ENCODE assay signal across 5 worm cellular contexts in the genomic region with DNA sequence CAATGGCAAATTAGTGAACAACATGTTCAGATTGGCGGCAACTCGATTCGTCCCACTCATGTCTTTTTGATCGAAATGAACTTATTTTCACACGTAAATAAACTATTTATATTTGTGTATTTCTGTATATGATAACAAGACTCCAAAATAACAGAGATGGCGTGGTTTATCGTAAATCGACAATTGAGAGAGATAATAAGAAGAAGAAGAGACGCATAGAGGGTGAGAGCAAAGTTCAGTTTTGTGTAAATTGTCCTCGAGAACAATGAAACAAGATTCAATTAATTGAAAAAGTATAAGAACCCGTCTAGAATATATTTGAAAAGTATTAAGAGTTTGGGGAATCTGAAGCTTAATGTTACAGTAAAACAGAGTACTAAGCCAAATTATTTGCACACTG.
A peak's percentile ranks its signal among the peaks of the same experiment; 100 is the strongest.
TF ChIP-seq lines count a peak whose summit lies in the region.

No protein-coding gene starts in this region.

TF ChIP-seq in whole organism, L1 larva, 84 proteins besides CTCF, POLR2A, EP300 and RAD21 (continues in another document):
- TF ChIP-seq elt-3 (tag; optimal IDR thresholded peaks at IDR 0.05; lab: Kevin White, UChicago) = peak in 1 of 6 experiments; percentile 32
- TF ChIP-seq zag-1 (tag; optimal IDR thresholded peaks at IDR 0.05; lab: Kevin White, UChicago) = no peak
- TF ChIP-seq nhr-71 (tag; optimal IDR thresholded peaks at IDR 0.05; lab: Kevin White, UChicago) = peak; percentile 35
- no peak for TF ChIP-seq alr-1 (tag; optimal IDR thresholded peaks at IDR 0.05; lab: Kevin White, UChicago; ENCODE audit: borderline replicate concordance)
- no peak for TF ChIP-seq mep-1 (tag; optimal IDR thresholded peaks at IDR 0.05; lab: Kevin White, UChicago)
- TF ChIP-seq snpc-4 (tag; optimal IDR thresholded peaks at IDR 0.05; lab: Kevin White, UChicago) = no peak
- TF ChIP-seq jun-1 (tag; optimal IDR thresholded peaks at IDR 0.05; lab: Kevin White, UChicago) = no peak
- no peak for TF ChIP-seq lin-39 (tag; optimal IDR thresholded peaks at IDR 0.05; lab: Kevin White, UChicago)
- TF ChIP-seq snu-23 (GFP tag; optimal IDR thresholded peaks at IDR 0.05; lab: Kevin White, UChicago) = peak; percentile 11
- no peak for TF ChIP-seq nhr-237 (tag; optimal IDR thresholded peaks at IDR 0.05; lab: Kevin White, UChicago)
- no peak for TF ChIP-seq swsn-7 (tag; optimal IDR thresholded peaks at IDR 0.05; lab: Kevin White, UChicago)
- no peak for TF ChIP-seq nhr-28 (tag; optimal IDR thresholded peaks at IDR 0.05; lab: Kevin White, UChicago)
- no peak for TF ChIP-seq irx-1 (tag; optimal IDR thresholded peaks at IDR 0.05; lab: Kevin White, UChicago)
- no peak for TF ChIP-seq sup-37 (GFP tag; optimal IDR thresholded peaks at IDR 0.05; lab: Kevin White, UChicago)
- TF ChIP-seq dsc-1 (tag; optimal IDR thresholded peaks at IDR 0.05; lab: Kevin White, UChicago) = no peak
- TF ChIP-seq ets-5 (GFP tag; IDR thresholded peaks at IDR 0.05; lab: Robert Waterston, UW) = no peak
- TF ChIP-seq unc-30 (tag; optimal IDR thresholded peaks at IDR 0.05; lab: Kevin White, UChicago) = no peak
- no peak for TF ChIP-seq lin-13 (GFP tag; optimal IDR thresholded peaks at IDR 0.05; lab: Kevin White, UChicago)

TF ChIP-seq in whole organism, L2 larva, 48 proteins besides CTCF, POLR2A, EP300 and RAD21:
- peak; percentile 39 for TF ChIP-seq crh-2 (tag; optimal IDR thresholded peaks at IDR 0.05; lab: Kevin White, UChicago)
- TF ChIP-seq R02D3.7 (tag; optimal IDR thresholded peaks at IDR 0.05; lab: Kevin White, UChicago) = no peak
- no peak for TF ChIP-seq C34F6.9 (tag; optimal IDR thresholded peaks at IDR 0.05; lab: Kevin White, UChicago)
- TF ChIP-seq sma-9 (GFP tag; optimal IDR thresholded peaks at IDR 0.05; lab: Kevin White, UChicago) = peak; percentile 20
- no peak for TF ChIP-seq sma-9 (tag; optimal IDR thresholded peaks at IDR 0.05; lab: Kevin White, UChicago)
- peak; percentile 3 for TF ChIP-seq fos-1 (tag; optimal IDR thresholded peaks at IDR 0.05; lab: Kevin White, UChicago)
- TF ChIP-seq nhr-6 (tag; optimal IDR thresholded peaks at IDR 0.05; lab: Kevin White, UChicago) = no peak
TF ChIP-seq in whole organism, L2 larva: peak in this region for 3.

TF ChIP-seq in whole organism, L3 larva, 47 proteins besides CTCF, POLR2A, EP300 and RAD21:
- TF ChIP-seq fkh-2 (tag; optimal IDR thresholded peaks at IDR 0.05; lab: Kevin White, UChicago) (no peak), lin-15B (tag; optimal IDR thresholded peaks at IDR 0.05; lab: Kevin White, UChicago) (peak; percentile 2), R02D3.7 (tag; optimal IDR thresholded peaks at IDR 0.05; lab: Kevin White, UChicago) (peak; percentile 12), ceh-9 (tag; optimal IDR thresholded peaks at IDR 0.05; lab: Kevin White, UChicago) (no peak), ceh-28 (tag; optimal IDR thresholded peaks at IDR 0.05; lab: Kevin White, UChicago) (no peak), ama-1 (optimal IDR thresholded peaks at IDR 0.05; lab: Kevin White, UChicago) (no peak), snpc-4 (tag; optimal IDR thresholded peaks at IDR 0.05; lab: Kevin White, UChicago) (no peak), unc-62 (GFP tag; optimal IDR thresholded peaks at IDR 0.05; lab: Kevin White, UChicago) (no peak), sea-2 (GFP tag; optimal IDR thresholded peaks at IDR 0.05; lab: Kevin White, UChicago) (no peak), nhr-25 (tag; optimal IDR thresholded peaks at IDR 0.05; lab: Kevin White, UChicago) (peak; percentile 3), elt-2 (tag; optimal IDR thresholded peaks at IDR 0.05; lab: Kevin White, UChicago) (peak; percentile 26), unc-39 (tag; optimal IDR thresholded peaks at IDR 0.05; lab: Kevin White, UChicago) (no peak), pqm-1 (tag; optimal IDR thresholded peaks at IDR 0.05; lab: Kevin White, UChicago) (peak; percentile 69)
TF ChIP-seq in whole organism, L3 larva: peak in this region for 5.

TF ChIP-seq in whole organism, L4 larva, 104 proteins besides CTCF, POLR2A, EP300 and RAD21 (continues in another document):
- TF ChIP-seq nhr-28 (tag; optimal IDR thresholded peaks at IDR 0.05; lab: Kevin White, UChicago) (peak; percentile 36), nhr-10 (tag; optimal IDR thresholded peaks at IDR 0.05; lab: Kevin White, UChicago) (no peak), tra-1 (GFP tag; IDR thresholded peaks at IDR 0.05; lab: Robert Waterston, UW) (no peak), egl-27 (tag; optimal IDR thresholded peaks at IDR 0.05; lab: Kevin White, UChicago) (no peak), nhr-11 (tag; optimal IDR thresholded peaks at IDR 0.05; lab: Kevin White, UChicago) (no peak), D1046.2 (GFP tag; IDR thresholded peaks at IDR 0.05; lab: Robert Waterston, UW) (no peak), lsy-2 (tag; optimal IDR thresholded peaks at IDR 0.05; lab: Kevin White, UChicago) (peak in 1 of 2 experiments; percentile 16), mep-1 (tag; optimal IDR thresholded peaks at IDR 0.05; lab: Kevin White, UChicago) (no peak), rbr-2 (tag; optimal IDR thresholded peaks at IDR 0.05; lab: Kevin White, UChicago) (no peak), daf-12 (tag; optimal IDR thresholded peaks at IDR 0.05; lab: Kevin White, UChicago) (no peak), ceh-20 (GFP tag; IDR thresholded peaks at IDR 0.05; lab: Robert Waterston, UW) (no peak), nhr-77 (tag; optimal IDR thresholded peaks at IDR 0.05; lab: Kevin White, UChicago) (no peak), dve-1 (tag; optimal IDR thresholded peaks at IDR 0.05; lab: Kevin White, UChicago; ENCODE audit: insufficient read depth) (peak; percentile 24), fkh-10 (GFP tag; optimal IDR thresholded peaks at IDR 0.05; lab: Kevin White, UChicago) (no peak), hlh-30 (tag; optimal IDR thresholded peaks at IDR 0.05; lab: Kevin White, UChicago; ENCODE audit: insufficient read depth) (no peak), ces-1 (GFP tag; optimal IDR thresholded peaks at IDR 0.05; lab: Kevin White, UChicago) (no peak), saeg-2 (GFP tag; IDR thresholded peaks at IDR 0.05; lab: Robert Waterston, UW) (no peak), ceh-32 (tag; optimal IDR thresholded peaks at IDR 0.05; lab: Kevin White, UChicago; ENCODE audit: poor library complexity) (no peak), mdt-29 (GFP tag; IDR thresholded peaks at IDR 0.05; lab: Robert Waterston, UW) (no peak), nhr-237 (tag; optimal IDR thresholded peaks at IDR 0.05; lab: Kevin White, UChicago) (no peak), dmd-8 (GFP tag; IDR thresholded peaks at IDR 0.05; lab: Robert Waterston, UW) (no peak), ztf-7 (tag; optimal IDR thresholded peaks at IDR 0.05; lab: Kevin White, UChicago) (no peak), set-16 (GFP tag; IDR thresholded peaks at IDR 0.05; lab: Robert Waterston, UW) (no peak), F26F4.8 (GFP tag; conservative IDR thresholded peaks at IDR 0.05; lab: Robert Waterston, UW) (no peak), zip-11 (GFP tag; IDR thresholded peaks at IDR 0.05; lab: Robert Waterston, UW) (no peak), daf-16 (GFP tag; optimal IDR thresholded peaks at IDR 0.05; lab: Kevin White, UChicago) (no peak), daf-16 (tag; optimal IDR thresholded peaks at IDR 0.05; lab: Kevin White, UChicago) (no peak), lin-39 (tag; optimal IDR thresholded peaks at IDR 0.05; lab: Kevin White, UChicago) (no peak)

TF ChIP-seq in whole organism, young adult, 124 proteins besides CTCF, POLR2A, EP300 and RAD21:
- TF ChIP-seq nhr-90 (tag; optimal IDR thresholded peaks at IDR 0.05; lab: Kevin White, UChicago) (no peak), nhr-80 (tag; optimal IDR thresholded peaks at IDR 0.05; lab: Kevin White, UChicago) (peak; percentile 3), dpff-1 (tag; optimal IDR thresholded peaks at IDR 0.05; lab: Kevin White, UChicago) (no peak), die-1 (tag; optimal IDR thresholded peaks at IDR 0.05; lab: Kevin White, UChicago) (no peak)
